ENCODE assay signal across 4 fruit fly cellular contexts in genomic region chr3L:22463412-22463811, dm6.
TF ChIP-seq lines count a peak whose summit lies in the region.

No protein-coding gene starts in this region.

- no peak for TF ChIP-seq CTCF in whole organism, embryonic (GFP tag; optimal IDR thresholded peaks at IDR 0.05; lab: Kevin White, UChicago)

TF ChIP-seq in whole organism, adult, 20 proteins besides CTCF, POLR2A, EP300 and RAD21:
- TF ChIP-seq pad (GFP tag; optimal IDR thresholded peaks at IDR 0.05; lab: Kevin White, UChicago) (peak; percentile 65), cic (GFP tag; optimal IDR thresholded peaks at IDR 0.05; lab: Kevin White, UChicago) (peak; percentile 65), CG14711 (tag; optimal IDR thresholded peaks at IDR 0.05; lab: Kevin White, UChicago) (no peak), tj (GFP tag; optimal IDR thresholded peaks at IDR 0.05; lab: Kevin White, UChicago) (peak; percentile 11), kay (GFP tag; lab: Kevin White, UChicago; ENCODE audit: borderline replicate concordance) (no peak), CG5204 (GFP tag; optimal IDR thresholded peaks at IDR 0.05; lab: Kevin White, UChicago) (no peak), CG33017 (tag; optimal IDR thresholded peaks at IDR 0.05; lab: Kevin White, UChicago) (no peak), CG11617 (GFP tag; optimal IDR thresholded peaks at IDR 0.05; lab: Kevin White, UChicago) (no peak), Mnt (GFP tag; optimal IDR thresholded peaks at IDR 0.05; lab: Kevin White, UChicago) (no peak), Clk (GFP tag; optimal IDR thresholded peaks at IDR 0.05; lab: Kevin White, UChicago) (no peak), CG12768 (GFP tag; optimal IDR thresholded peaks at IDR 0.05; lab: Kevin White, UChicago) (peak; percentile 31), cnc (optimal IDR thresholded peaks at IDR 0.05; lab: Kevin White, UChicago) (no peak), ovo (GFP tag; optimal IDR thresholded peaks at IDR 0.05; lab: Kevin White, UChicago) (no peak), CG7101 (tag; optimal IDR thresholded peaks at IDR 0.05; lab: Kevin White, UChicago) (no peak), Hr96 (GFP tag; optimal IDR thresholded peaks at IDR 0.05; lab: Kevin White, UChicago) (peak; percentile 15), bab1 (GFP tag; optimal IDR thresholded peaks at IDR 0.05; lab: Kevin White, UChicago) (no peak), Crg-1 (GFP tag; optimal IDR thresholded peaks at IDR 0.05; lab: Kevin White, UChicago) (peak; percentile 2)

TF ChIP-seq in whole organism, embryonic, 481 proteins besides CTCF, POLR2A, EP300 and RAD21:
- TF ChIP-seq CG32772 (GFP tag; IDR thresholded peaks at IDR 0.05; lab: Robert Waterston, UW) (no peak), CG12769 (tag; optimal IDR thresholded peaks at IDR 0.05; lab: Kevin White, UChicago) (peak; percentile 63), sens (GFP tag; lab: Kevin White, UChicago) (peak; percentile 41), CG9727 (GFP tag; optimal IDR thresholded peaks at IDR 0.05; lab: Kevin White, UChicago) (peak; percentile 2), sd (tag; optimal IDR thresholded peaks at IDR 0.05; lab: Kevin White, UChicago) (peak; percentile 77), CG15479 (GFP tag; optimal IDR thresholded peaks at IDR 0.05; lab: Kevin White, UChicago) (peak; percentile 6), grn (GFP tag; optimal IDR thresholded peaks at IDR 0.05; lab: Kevin White, UChicago) (peak; percentile 7), Med (GFP tag; lab: Kevin White, UChicago) (peak; percentile 12), Xrp1 (GFP tag; IDR thresholded peaks at IDR 0.05; lab: Robert Waterston, UW) (0 out of 2 replicates have a peak, but pooled peaks have one; percentile 14), CG16813 (GFP tag; IDR thresholded peaks at IDR 0.05; lab: Robert Waterston, UW; ENCODE audit: partially characterized antibody) (no peak)

TF ChIP-seq in whole organism, prepupa, 60 proteins besides CTCF, POLR2A, EP300 and RAD21:
- TF ChIP-seq ss (GFP tag; optimal IDR thresholded peaks at IDR 0.05; lab: Kevin White, UChicago) (peak in 1 of 2 experiments; percentile 1), Lpt (GFP tag; optimal IDR thresholded peaks at IDR 0.05; lab: Kevin White, UChicago) (no peak), CG6163 (GFP tag; IDR thresholded peaks at IDR 0.05; lab: Robert Waterston, UW) (peak; percentile 28; the same call in 1 of the 3 replicates), svp (GFP tag; lab: Kevin White, UChicago) (peak; percentile 87), fkh (GFP tag; optimal IDR thresholded peaks at IDR 0.05; lab: Kevin White, UChicago) (peak; percentile 28), CG3919 (GFP tag; optimal IDR thresholded peaks at IDR 0.05; lab: Kevin White, UChicago) (no peak)

TF ChIP-seq in whole organism, pupa, 21 proteins besides CTCF, POLR2A, EP300 and RAD21:
- TF ChIP-seq Pif1B (GFP tag; optimal IDR thresholded peaks at IDR 0.05; lab: Kevin White, UChicago): no peak
- TF ChIP-seq rn (GFP tag; IDR thresholded peaks at IDR 0.05; lab: Robert Waterston, UW): no peak
- TF ChIP-seq EcR (GFP tag; optimal IDR thresholded peaks at IDR 0.05; lab: Kevin White, UChicago): peak; percentile 11
- TF ChIP-seq CG8301 (tag; optimal IDR thresholded peaks at IDR 0.05; lab: Kevin White, UChicago): no peak
